Worm (Caenorhabditis elegans) whole organism, late embryonic: ENCODE measurements around the gene T01D1.8.

ENCODE experiments used
- C38D4.7 ChIP-seq: fragments of 200-800 bp; sonication (Bioruptor generic); optimal IDR thresholded peaks from 2 replicates; lab custom pipeline; 2018; ENCODE audit warnings: mild to moderate bottlenecking, missing genetic modification characterization, moderate library complexity, missing compliant biosample characterization
- F13H6.1 ChIP-seq: sonication (generic microtip); optimal IDR thresholded peaks from 2 replicates; lab custom pipeline; 2016; ENCODE audit warnings: missing genetic modification characterization, missing compliant biosample characterization
- T23F11.4 ChIP-seq: fragments of 200-800 bp; sonication (Bioruptor generic); optimal IDR thresholded peaks from 2 replicates; lab custom pipeline; 2018; ENCODE audit warnings: mild to moderate bottlenecking, missing genetic modification characterization, missing compliant biosample characterization
- Y22D7AL.16 ChIP-seq: sonication (generic microtip); optimal IDR thresholded peaks from 2 replicates; lab custom pipeline; 2016; ENCODE audit warnings: missing genetic modification characterization, missing compliant biosample characterization
- ama-1 ChIP-seq: fragments of 150-350 bp; optimal IDR thresholded peaks from 2 replicates; lab custom pipeline; 2014
- ceh-14 ChIP-seq: sonication (generic microtip); optimal IDR thresholded peaks from 2 replicates; lab custom pipeline; 2016; ENCODE audit warnings: missing genotype, missing genetic modification characterization, missing compliant biosample characterization
- ceh-18 ChIP-seq: sonication (generic microtip); optimal IDR thresholded peaks from 2 replicates; lab custom pipeline; 2016; ENCODE audit warnings: missing genetic modification characterization, missing compliant biosample characterization
- ceh-19 ChIP-seq: fragments of 200-800 bp; sonication (Bioruptor generic); optimal IDR thresholded peaks from 2 replicates; lab custom pipeline; 2018; ENCODE audit warnings: mild to moderate bottlenecking, missing genetic modification characterization, missing compliant biosample characterization
- ceh-2 ChIP-seq: sonication (generic microtip); optimal IDR thresholded peaks from 2 replicates; lab custom pipeline; 2016; ENCODE audit warnings: missing genotype, missing genetic modification characterization, missing compliant biosample characterization
- ceh-24 ChIP-seq: sonication (generic microtip); optimal IDR thresholded peaks from 2 replicates; lab custom pipeline; 2016; ENCODE audit warnings: mild to moderate bottlenecking, missing genetic modification characterization, missing compliant biosample characterization
- ceh-31 ChIP-seq: sonication (generic microtip); optimal IDR thresholded peaks from 2 replicates; lab custom pipeline; 2016; ENCODE audit warnings: missing genetic modification characterization, missing compliant biosample characterization
- ceh-34 ChIP-seq: sonication (generic microtip); optimal IDR thresholded peaks from 2 replicates; lab custom pipeline; 2016; ENCODE audit warnings: mild to moderate bottlenecking, missing genetic modification characterization, missing compliant biosample characterization
- ceh-45 ChIP-seq: fragments of 200-800 bp; sonication (Bioruptor generic); IDR thresholded peaks from 2 replicates; pipeline ENCODE4 v1.3.6; 2022; ENCODE audit warnings: missing genetic modification reagents, missing genetic modification characterization, missing compliant biosample characterization
- ceh-48 ChIP-seq: sonication (generic microtip); optimal IDR thresholded peaks from 2 replicates; lab custom pipeline; 2016; ENCODE audit warnings: missing genetic modification characterization, inconsistent platforms, missing compliant biosample characterization
- ceh-6 ChIP-seq: fragments of 200-800 bp; sonication (Bioruptor generic); optimal IDR thresholded peaks from 2 replicates; lab custom pipeline; 2018; ENCODE audit warnings: mild to moderate bottlenecking, missing genetic modification characterization, missing compliant biosample characterization
- ceh-9 ChIP-seq: sonication (generic microtip); optimal IDR thresholded peaks from 2 replicates; lab custom pipeline; 2016; ENCODE audit warnings: mild to moderate bottlenecking, missing genetic modification characterization, inconsistent platforms, missing compliant biosample characterization
- che-1 ChIP-seq: sonication (generic microtip); optimal IDR thresholded peaks from 2 replicates; lab custom pipeline; 2016; ENCODE audit warnings: mild to moderate bottlenecking, missing genetic modification characterization, missing compliant biosample characterization
- dmd-4 ChIP-seq: sonication (generic microtip); optimal IDR thresholded peaks from 2 replicates; lab custom pipeline; 2016; ENCODE audit warnings: borderline replicate concordance, missing genetic modification characterization, missing compliant biosample characterization
- dve-1 ChIP-seq: sonication (generic microtip); optimal IDR thresholded peaks from 2 replicates; lab custom pipeline; 2017; ENCODE audit warnings: antibody characterized with exemption, mild to moderate bottlenecking, missing genetic modification characterization, missing compliant biosample characterization
- ets-4 ChIP-seq: sonication (generic microtip); optimal IDR thresholded peaks from 2 replicates; lab custom pipeline; 2016; ENCODE audit warnings: missing genetic modification characterization, missing compliant biosample characterization
- eyg-1 ChIP-seq: sonication (generic microtip); optimal IDR thresholded peaks from 2 replicates; lab custom pipeline; 2016; ENCODE audit warnings: missing genotype, missing genetic modification characterization, missing compliant biosample characterization
- fax-1 ChIP-seq: sonication (generic microtip); optimal IDR thresholded peaks from 2 replicates; lab custom pipeline; 2016; ENCODE audit warnings: missing genotype, missing genetic modification characterization, missing compliant biosample characterization
- gmeb-2 ChIP-seq: sonication (generic microtip); optimal IDR thresholded peaks from 2 replicates; lab custom pipeline; 2016; ENCODE audit warnings: missing genetic modification characterization, inconsistent platforms, missing compliant biosample characterization
- hlh-13 ChIP-seq: fragments of 200-800 bp; sonication (Bioruptor generic); optimal IDR thresholded peaks from 2 replicates; lab custom pipeline; 2018; ENCODE audit warnings: mild to moderate bottlenecking, missing genetic modification characterization, missing compliant biosample characterization
- hlh-30 ChIP-seq: sonication (generic microtip); optimal IDR thresholded peaks from 2 replicates; lab custom pipeline; 2017; ENCODE audit warnings: antibody characterized with exemption, missing genetic modification characterization, missing compliant biosample characterization; ENCODE audit not compliant: insufficient read depth
- hlh-6 ChIP-seq: sonication (generic microtip); optimal IDR thresholded peaks from 2 replicates; lab custom pipeline; 2016; ENCODE audit warnings: missing genotype, missing genetic modification characterization, missing compliant biosample characterization
- hlh-8 ChIP-seq: sonication (generic microtip); optimal IDR thresholded peaks from 2 replicates; lab custom pipeline; 2016; ENCODE audit warnings: missing genotype, missing genetic modification characterization, missing compliant biosample characterization
- mec-3 ChIP-seq: sonication (generic microtip); optimal IDR thresholded peaks from 2 replicates; lab custom pipeline; 2016; ENCODE audit warnings: borderline replicate concordance, missing genetic modification characterization, missing compliant biosample characterization
- nfya-1 ChIP-seq: sonication (generic microtip); optimal IDR thresholded peaks from 2 replicates; lab custom pipeline; 2017; ENCODE audit warnings: missing genetic modification characterization, mild to moderate bottlenecking, missing compliant biosample characterization, antibody characterized with exemption, moderate library complexity
- nhr-11 ChIP-seq: fragments of 150-350 bp; optimal IDR thresholded peaks from 2 replicates; lab custom pipeline; 2014; ENCODE audit warnings: missing biosample characterization, missing genetic modification characterization
- nhr-232 ChIP-seq: sonication (generic microtip); optimal IDR thresholded peaks from 2 replicates; lab custom pipeline; 2016; ENCODE audit warnings: missing genetic modification characterization, missing compliant biosample characterization
- pag-3 ChIP-seq: sonication (generic microtip); optimal IDR thresholded peaks from 2 replicates; lab custom pipeline; 2016; ENCODE audit warnings: missing compliant biosample characterization, missing genetic modification characterization, borderline replicate concordance
- pax-1 ChIP-seq: fragments of 150-350 bp; optimal IDR thresholded peaks from 2 replicates; lab custom pipeline; 2014; ENCODE audit warnings: missing biosample characterization, missing genetic modification characterization
- pros-1 ChIP-seq: fragments of 150-350 bp; optimal IDR thresholded peaks from 2 replicates; lab custom pipeline; 2014; ENCODE audit warnings: missing biosample characterization, missing genetic modification reagents, missing genetic modification characterization
- ref-2 ChIP-seq: sonication (generic microtip); optimal IDR thresholded peaks from 2 replicates; lab custom pipeline; 2016; ENCODE audit warnings: missing genetic modification characterization, missing compliant biosample characterization
- rnt-1 ChIP-seq: sonication (generic microtip); optimal IDR thresholded peaks from 2 replicates; lab custom pipeline; 2016; ENCODE audit warnings: missing genetic modification characterization, missing compliant biosample characterization
- sdc-2 ChIP-seq: sonication (generic microtip); optimal IDR thresholded peaks from 2 replicates; lab custom pipeline; 2016; ENCODE audit warnings: missing genotype, missing genetic modification characterization, missing compliant biosample characterization
- syd-9 ChIP-seq: sonication (generic microtip); optimal IDR thresholded peaks from 2 replicates; lab custom pipeline; 2016; ENCODE audit warnings: mild to moderate bottlenecking, missing genetic modification characterization, moderate library complexity, missing compliant biosample characterization
- tbx-2 ChIP-seq: sonication (generic microtip); optimal IDR thresholded peaks from 2 replicates; lab custom pipeline; 2016; ENCODE audit warnings: missing genetic modification characterization, missing compliant biosample characterization
- tbx-7 ChIP-seq: sonication (generic microtip); optimal IDR thresholded peaks from 2 replicates; lab custom pipeline; 2016; ENCODE audit warnings: missing genotype, missing genetic modification characterization, missing compliant biosample characterization
- ttx-3 ChIP-seq: sonication (generic microtip); optimal IDR thresholded peaks from 2 replicates; lab custom pipeline; 2016; ENCODE audit warnings: missing genetic modification reagents, missing genetic modification characterization, missing compliant biosample characterization
- unc-42 ChIP-seq: sonication (generic microtip); optimal IDR thresholded peaks from 2 replicates; lab custom pipeline; 2016; ENCODE audit warnings: missing genotype, missing genetic modification characterization, missing compliant biosample characterization
- unc-55 ChIP-seq: sonication (generic microtip); optimal IDR thresholded peaks from 2 replicates; lab custom pipeline; 2017; ENCODE audit warnings: missing biosample characterization, missing genetic modification reagents, missing genetic modification characterization
- unc-86 ChIP-seq: sonication (generic microtip); optimal IDR thresholded peaks from 2 replicates; lab custom pipeline; 2016; ENCODE audit warnings: missing genetic modification characterization, missing compliant biosample characterization
- zip-5 ChIP-seq: sonication (generic microtip); optimal IDR thresholded peaks from 2 replicates; lab custom pipeline; 2016; ENCODE audit warnings: missing genetic modification characterization, missing compliant biosample characterization

T01D1.8 gene

ce11 chrII:220602-221001, 34.1 kb downstream of the T01D1.8 start, which contains the start of gene ubxn-3:
ubxn-3 (minus strand) TSS chrII:220667.
- TF ChIP-seq Y22D7AL.16 (tag; lab: Kevin White, UChicago) = no peak
- TF ChIP-seq unc-86 (tag; lab: Kevin White, UChicago) = no peak
- no peak for TF ChIP-seq dmd-4 (tag; lab: Kevin White, UChicago)
- no peak for TF ChIP-seq F13H6.1 (tag; lab: Kevin White, UChicago)
- no peak for TF ChIP-seq ceh-31 (tag; lab: Kevin White, UChicago)
- no peak for TF ChIP-seq syd-9
- TF ChIP-seq zip-5 (tag; lab: Kevin White, UChicago) = no peak
- no peak for TF ChIP-seq sdc-2
- no peak for TF ChIP-seq ref-2 (tag; lab: Kevin White, UChicago)
- no peak for TF ChIP-seq ceh-45 (GFP tag; lab: Robert Waterston, UW)
- TF ChIP-seq ceh-24 (tag; lab: Kevin White, UChicago) = no peak
- TF ChIP-seq mec-3 (tag; lab: Kevin White, UChicago) = no peak
- no peak for TF ChIP-seq ama-1
- TF ChIP-seq ceh-14 = no peak
- TF ChIP-seq ets-4 = no peak
- no peak for TF ChIP-seq ceh-2
- TF ChIP-seq hlh-8 = no peak
- TF ChIP-seq nhr-11 (tag; lab: Kevin White, UChicago) = no peak
- TF ChIP-seq T23F11.4 = no peak
- TF ChIP-seq gmeb-2 = no peak

- TF ChIP-seq pax-1 (tag; lab: Kevin White, UChicago) (no peak), ceh-9 (tag; lab: Kevin White, UChicago) (no peak), ceh-34 (tag; lab: Kevin White, UChicago) (peak; percentile 69), pag-3 (tag; lab: Kevin White, UChicago) (no peak), dve-1 (tag; lab: Kevin White, UChicago) (no peak), nhr-232 (peak; percentile 17), C38D4.7 (GFP tag; lab: Kevin White, UChicago) (no peak), ceh-19 (GFP tag; lab: Kevin White, UChicago) (peak; percentile 10), nhr-11 (tag; lab: Kevin White, UChicago) (no peak), sdc-2 (peak; percentile 18), che-1 (tag; lab: Kevin White, UChicago) (no peak), ceh-2 (peak; percentile 38), nfya-1 (tag; lab: Kevin White, UChicago) (peak; percentile 67), ceh-45 (GFP tag; lab: Robert Waterston, UW) (no peak), ceh-6 (peak; percentile 8), unc-55 (GFP tag; lab: Kevin White, UChicago) (peak; percentile 83), dmd-4 (tag; lab: Kevin White, UChicago) (no peak), fax-1 (tag; lab: Kevin White, UChicago) (peak; percentile 31), hlh-8 (peak; percentile 1), ref-2 (tag; lab: Kevin White, UChicago) (peak; percentile 35), F13H6.1 (tag; lab: Kevin White, UChicago) (peak; percentile 2), ceh-31 (tag; lab: Kevin White, UChicago) (peak; percentile 69), ets-4 (peak; percentile 39), ttx-3 (tag; lab: Kevin White, UChicago) (no peak), hlh-30 (peak; percentile 97), tbx-7 (no peak), pros-1 (tag; lab: Kevin White, UChicago) (peak; percentile 45), Y22D7AL.16 (tag; lab: Kevin White, UChicago) (no peak), ceh-14 (no peak), rnt-1 (tag; lab: Kevin White, UChicago) (peak; percentile 41), unc-42 (tag; lab: Kevin White, UChicago) (peak; percentile 29), tbx-2 (tag; lab: Kevin White, UChicago) (peak; percentile 64), hlh-6 (tag; lab: Kevin White, UChicago) (no peak), hlh-13 (no peak), eyg-1 (tag; lab: Kevin White, UChicago) (no peak), ceh-48 (tag; lab: Kevin White, UChicago) (no peak), ceh-18 (tag; lab: Kevin White, UChicago) (peak; percentile 58)
- TF ChIP-seq, all 69 proteins: peak for 20
These were observed 34.7 kb downstream of the T01D1.8 start for ce11 chrII:221212-221611.
